Worm (Caenorhabditis elegans): ENCODE measurements around the gene T14B4.1.

ce11 chrII:6749422-6749821 lies 12.7 kb downstream of the T14B4.1 start, which contains the start of gene F41G3.10:
- no peak for TF ChIP-seq ama-1 (optimal IDR thresholded peaks at IDR 0.05)
- no peak for TF ChIP-seq mdl-1 (tag; optimal IDR thresholded peaks at IDR 0.05)
- no peak for TF ChIP-seq mep-1 (tag; optimal IDR thresholded peaks at IDR 0.05)
- TF ChIP-seq lin-13 (GFP tag; optimal IDR thresholded peaks at IDR 0.05) = no peak
- TF ChIP-seq tag-97 (GFP tag; IDR thresholded peaks at IDR 0.05) = no peak
- no peak for TF ChIP-seq F37D6.2 (tag; optimal IDR thresholded peaks at IDR 0.05)
- no peak for TF ChIP-seq nhr-237 (tag; optimal IDR thresholded peaks at IDR 0.05)
- TF ChIP-seq ceh-28 (tag; optimal IDR thresholded peaks at IDR 0.05) = no peak
- no peak for TF ChIP-seq aly-2 (tag; optimal IDR thresholded peaks at IDR 0.05)

Measured in whole organism, L4 larva.